Fruit fly (Drosophila melanogaster) whole organism, pupa: ENCODE results near the gene CG5768.

Experiments
- CG10348 ChIP-seq: fragments of 200-800 bp; sonication (Bioruptor generic); IDR thresholded peaks from 2 replicates; pipeline ENCODE4 v1.3.6; 2022; ENCODE audit warnings: missing biosample characterization, missing genetic modification characterization
- CG15710 ChIP-seq: fragments of 200-800 bp; sonication (Bioruptor generic); optimal IDR thresholded peaks from 2 replicates; lab custom pipeline; 2018; ENCODE audit warnings: missing biosample characterization, mild to moderate bottlenecking, missing genetic modification characterization, moderate library complexity
- CG17806 ChIP-seq: fragments of 200-800 bp; sonication (Bioruptor generic); optimal IDR thresholded peaks from 2 replicates; lab custom pipeline; 2018; ENCODE audit warnings: missing biosample characterization, mild to moderate bottlenecking, missing genetic modification characterization, moderate library complexity
- CG4496 ChIP-seq: fragments of 200-800 bp; sonication (Bioruptor generic); IDR thresholded peaks from 3 replicates; pipeline ENCODE4 v1.3.6; 2022; ENCODE audit warnings: missing biosample characterization, missing genetic modification characterization
- CG8159 ChIP-seq: fragments of 200-800 bp; sonication (Bioruptor generic); optimal IDR thresholded peaks from 3 replicates; lab custom pipeline; 2018; ENCODE audit warnings: missing biosample characterization, mild to moderate bottlenecking, missing genetic modification characterization, moderate library complexity
- CG8301 ChIP-seq: fragments of 200-800 bp; sonication (Bioruptor generic); optimal IDR thresholded peaks from 2 replicates; lab custom pipeline; 2018; ENCODE audit warnings: missing biosample characterization, mild to moderate bottlenecking, missing genetic modification characterization
- D1 ChIP-seq: fragments of 200-800 bp; sonication (Bioruptor generic); optimal IDR thresholded peaks from 2 replicates; lab custom pipeline; 2018; ENCODE audit warnings: missing biosample characterization, mild to moderate bottlenecking, missing genetic modification characterization, moderate library complexity
- Ets98B ChIP-seq: fragments of 200-800 bp; sonication (Bioruptor generic); IDR thresholded peaks from 2 replicates; pipeline ENCODE4 v1.3.6; 2022; ENCODE audit warnings: missing biosample characterization, missing genetic modification characterization
- Pif1B ChIP-seq: fragments of 200-800 bp; sonication (Bioruptor generic); optimal IDR thresholded peaks from 3 replicates; lab custom pipeline; 2016; ENCODE audit warnings: missing biosample characterization, missing genetic modification characterization
- rn ChIP-seq: fragments of 200-800 bp; sonication (Bioruptor generic); IDR thresholded peaks from 2 replicates; pipeline ENCODE4 v1.3.6; 2022; ENCODE audit warnings: missing biosample characterization, missing genetic modification characterization

DNA sequence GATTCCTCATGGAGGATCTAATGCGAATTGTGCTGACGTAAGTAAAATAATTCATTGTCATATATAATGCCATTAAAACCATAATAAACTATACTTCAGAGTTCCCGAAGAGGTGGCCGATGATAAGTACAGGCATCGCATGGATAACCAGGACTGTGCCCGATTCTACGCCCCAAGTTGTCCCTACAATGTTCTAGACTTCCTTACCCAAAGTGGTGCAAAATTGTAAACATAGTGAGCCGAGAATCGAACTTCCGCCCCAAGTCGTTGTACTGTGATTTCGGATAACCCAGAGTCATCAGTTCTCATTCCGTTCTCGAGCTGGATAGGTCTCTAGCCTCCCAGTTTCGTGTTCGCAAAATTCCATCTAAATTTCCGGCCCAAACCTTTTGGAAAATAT, 27.3 kb downstream of the CG5768 start, which contains the start of gene CG33340:
- TF ChIP-seq Pif1B (GFP tag; lab: Kevin White, UChicago) (no peak), CG4496 (no peak), CG8159 (tag; lab: Kevin White, UChicago) (no peak), CG15710 (tag; lab: Kevin White, UChicago) (no peak), rn (GFP tag; lab: Robert Waterston, UW) (no peak), CG10348 (no peak), CG17806 (no peak), D1 (tag; lab: Kevin White, UChicago) (no peak), CG8301 (tag; lab: Kevin White, UChicago) (no peak), Ets98B (GFP tag; lab: Robert Waterston, UW) (no peak)
